Worm (Caenorhabditis elegans) whole organism, L1 larva: ENCODE measurements around the gene D2085.7.
A peak's percentile ranks its signal among the peaks of the same experiment; 100 is the strongest.

ENCODE experiments used
- C04F5.9 ChIP-seq: sonication (generic microtip); optimal IDR thresholded peaks from 2 replicates; lab custom pipeline; 2016; ENCODE audit warnings: missing genetic modification characterization, missing compliant biosample characterization
- C16A3.4 ChIP-seq: fragments of 150-350 bp; optimal IDR thresholded peaks from 2 replicates; lab custom pipeline; 2014; ENCODE audit warnings: missing biosample characterization, missing genetic modification characterization
- C34B4.2 ChIP-seq: sonication (generic microtip); optimal IDR thresholded peaks from 2 replicates; lab custom pipeline; 2017; ENCODE audit warnings: mild to moderate bottlenecking, missing genetic modification characterization, missing compliant biosample characterization
- aly-2 ChIP-seq: fragments of 150-350 bp; optimal IDR thresholded peaks from 2 replicates; lab custom pipeline; 2014; ENCODE audit warnings: missing biosample characterization, missing genetic modification characterization
- blmp-1 ChIP-seq: fragments of 150-350 bp; optimal IDR thresholded peaks from 2 replicates; lab custom pipeline; 2014; ENCODE audit warnings: missing biosample characterization, missing genetic modification characterization
- ceh-8 ChIP-seq: fragments of 200-800 bp; sonication (Bioruptor generic); optimal IDR thresholded peaks from 2 replicates; lab custom pipeline; 2018; ENCODE audit warnings: mild to moderate bottlenecking, missing genetic modification characterization, moderate library complexity, missing compliant biosample characterization
- ceh-82 ChIP-seq, 3 experiments: fragments of 150-350 bp in 1 of 3; sonication (generic microtip) in 2 of 3; optimal IDR thresholded peaks; 2 replicates each; lab custom pipeline; 2014 to 2017; ENCODE audit warnings: missing biosample characterization in 3 of 3, missing genetic modification characterization in 3 of 3
- ceh-90 ChIP-seq: sonication (generic microtip); optimal IDR thresholded peaks from 2 replicates; lab custom pipeline; 2016; ENCODE audit warnings: missing genetic modification characterization, missing compliant biosample characterization
- ces-1 ChIP-seq: fragments of 150-350 bp; optimal IDR thresholded peaks from 2 replicates; lab custom pipeline; 2014; ENCODE audit warnings: missing biosample characterization, missing genetic modification reagents, missing genetic modification characterization
- dpl-1 ChIP-seq, 3 experiments: fragments of 150-350 bp in 2 of 3; sonication (generic microtip) in 1 of 3; optimal IDR thresholded peaks; 2 replicates each; lab custom pipeline; 2014 to 2017; ENCODE audit warnings: missing biosample characterization in 3 of 3, missing genetic modification characterization in 3 of 3, missing genetic modification reagents in 3 of 3
- egl-27 ChIP-seq, 2 experiments: fragments of 150-350 bp in 1 of 2; sonication (generic microtip); optimal IDR thresholded peaks; 3 replicates each; lab custom pipeline; 2017 to 2018; ENCODE audit warnings: missing biosample characterization in 2 of 2, missing genetic modification characterization in 2 of 2, missing genetic modification reagents in 2 of 2
- elt-2 ChIP-seq: sonication (generic microtip); optimal IDR thresholded peaks from 2 replicates; lab custom pipeline; 2016; ENCODE audit warnings: missing genetic modification characterization, mild to moderate bottlenecking, inconsistent platforms, missing compliant biosample characterization, missing genetic modification reagents
- ets-5 ChIP-seq: fragments of 200-800 bp; sonication (Bioruptor generic); IDR thresholded peaks from 2 replicates; pipeline ENCODE4 v1.3.6; 2022; ENCODE audit warnings: missing genetic modification characterization, missing compliant biosample characterization
- fkh-8 ChIP-seq: sonication (generic microtip); optimal IDR thresholded peaks from 2 replicates; lab custom pipeline; 2016; ENCODE audit warnings: mild to moderate bottlenecking, missing genetic modification characterization, missing compliant biosample characterization
- fos-1 ChIP-seq: fragments of 150-350 bp; optimal IDR thresholded peaks from 2 replicates; lab custom pipeline; 2014; ENCODE audit warnings: missing biosample characterization, missing genetic modification characterization
- isw-1 ChIP-seq: fragments of 200-800 bp; sonication (Bioruptor generic); IDR thresholded peaks from 2 replicates; pipeline ENCODE4 v1.3.6; 2022; ENCODE audit warnings: missing genetic modification characterization, missing compliant biosample characterization
- lin-15B ChIP-seq: fragments of 150-350 bp; sonication (generic microtip); optimal IDR thresholded peaks from 3 replicates; lab custom pipeline; 2014; ENCODE audit warnings: missing biosample characterization, missing genetic modification characterization
- lin-35 ChIP-seq, 2 experiments: fragments of 150-350 bp; optimal IDR thresholded peaks; 2 replicates each; lab custom pipeline; 2014; ENCODE audit warnings: missing biosample characterization in 2 of 2, missing genetic modification characterization in 2 of 2, missing genetic modification reagents in 2 of 2
- lin-39 ChIP-seq: fragments of 150-350 bp; optimal IDR thresholded peaks from 2 replicates; lab custom pipeline; 2014; ENCODE audit warnings: missing biosample characterization, missing genetic modification reagents, missing genetic modification characterization
- lir-3 ChIP-seq: sonication (generic microtip); optimal IDR thresholded peaks from 2 replicates; lab custom pipeline; 2016; ENCODE audit warnings: mild to moderate bottlenecking, missing genetic modification characterization, moderate library complexity, missing compliant biosample characterization; ENCODE audit not compliant: poor library complexity
- lsy-2 ChIP-seq, 2 experiments: fragments of 150-350 bp; optimal IDR thresholded peaks; 2 replicates each; lab custom pipeline; 2014; ENCODE audit warnings: missing biosample characterization in 2 of 2, missing genetic modification characterization in 2 of 2
- mab-9 ChIP-seq: fragments of 200-800 bp; sonication (Bioruptor generic); IDR thresholded peaks from 2 replicates; pipeline ENCODE4 v1.3.6; 2022; ENCODE audit warnings: missing genetic modification reagents, missing genetic modification characterization, missing compliant biosample characterization
- mdl-1 ChIP-seq, 2 experiments: fragments of 150-350 bp; optimal IDR thresholded peaks; 2 replicates each; lab custom pipeline; 2014 to 2017; ENCODE audit warnings: missing biosample characterization in 2 of 2, missing genetic modification characterization in 2 of 2, inconsistent platforms in 1 of 2
- nhr-11 ChIP-seq: fragments of 150-350 bp; optimal IDR thresholded peaks from 2 replicates; lab custom pipeline; 2014; ENCODE audit warnings: missing biosample characterization, missing genetic modification characterization
- nhr-12 ChIP-seq: sonication (generic microtip); optimal IDR thresholded peaks from 2 replicates; lab custom pipeline; 2017; ENCODE audit warnings: missing biosample characterization, missing genetic modification characterization
- nhr-20 ChIP-seq: sonication (generic microtip); optimal IDR thresholded peaks from 2 replicates; lab custom pipeline; 2016; ENCODE audit warnings: mild to moderate bottlenecking, missing genetic modification characterization, missing compliant biosample characterization
- nhr-237 ChIP-seq: fragments of 150-350 bp; optimal IDR thresholded peaks from 2 replicates; lab custom pipeline; 2014; ENCODE audit warnings: missing biosample characterization, missing genetic modification characterization
- nhr-47 ChIP-seq: sonication (generic microtip); optimal IDR thresholded peaks from 2 replicates; lab custom pipeline; 2016; ENCODE audit warnings: mild to moderate bottlenecking, missing genetic modification characterization, moderate library complexity, missing compliant biosample characterization
- nhr-77 ChIP-seq: fragments of 150-350 bp; optimal IDR thresholded peaks from 2 replicates; lab custom pipeline; 2014; ENCODE audit warnings: missing biosample characterization, missing genetic modification characterization
- nhr-85 ChIP-seq: sonication (generic microtip); peaks from one replicate; lab custom pipeline; 2016; ENCODE audit warnings: missing genetic modification characterization, inconsistent platforms, missing compliant biosample characterization
- nhr-90 ChIP-seq: sonication (generic microtip); optimal IDR thresholded peaks from 2 replicates; lab custom pipeline; 2016; ENCODE audit warnings: mild to moderate bottlenecking, missing genetic modification characterization, missing compliant biosample characterization; ENCODE audit not compliant: poor library complexity
- pag-3 ChIP-seq: sonication (generic microtip); optimal IDR thresholded peaks from 2 replicates; lab custom pipeline; 2017; ENCODE audit warnings: missing genetic modification characterization, mild to moderate bottlenecking, missing compliant biosample characterization, antibody characterized with exemption, borderline replicate concordance; ENCODE audit not compliant: insufficient read depth
- pqm-1 ChIP-seq: sonication (generic microtip); optimal IDR thresholded peaks from 3 replicates; lab custom pipeline; 2017; ENCODE audit warnings: missing biosample characterization, missing genetic modification characterization
- rnt-1 ChIP-seq: sonication (generic microtip); optimal IDR thresholded peaks from 2 replicates; lab custom pipeline; 2016; ENCODE audit warnings: mild to moderate bottlenecking, missing genetic modification characterization, moderate library complexity, missing compliant biosample characterization
- sup-37 ChIP-seq: fragments of 200-800 bp; sonication (Bioruptor generic); optimal IDR thresholded peaks from 2 replicates; lab custom pipeline; 2018; ENCODE audit warnings: mild to moderate bottlenecking, missing genetic modification characterization, missing compliant biosample characterization
- tbx-2 ChIP-seq: sonication (generic microtip); optimal IDR thresholded peaks from 2 replicates; lab custom pipeline; 2016; ENCODE audit warnings: missing genetic modification characterization, missing compliant biosample characterization
- tlp-1 ChIP-seq: fragments of 150-350 bp; optimal IDR thresholded peaks from 2 replicates; lab custom pipeline; 2014; ENCODE audit warnings: missing biosample characterization, missing genetic modification characterization
- unc-130 ChIP-seq: fragments of 150-350 bp; optimal IDR thresholded peaks from 2 replicates; lab custom pipeline; 2017; ENCODE audit warnings: missing biosample characterization, missing genetic modification characterization, inconsistent platforms
- unc-30 ChIP-seq: sonication (generic microtip); optimal IDR thresholded peaks from 2 replicates; lab custom pipeline; 2017; ENCODE audit warnings: missing biosample characterization, missing genetic modification characterization
- unc-86 ChIP-seq: sonication (generic microtip); optimal IDR thresholded peaks from 2 replicates; lab custom pipeline; 2016; ENCODE audit warnings: missing genetic modification characterization, missing compliant biosample characterization
- vab-15 ChIP-seq: sonication (generic microtip); optimal IDR thresholded peaks from 2 replicates; lab custom pipeline; 2017; ENCODE audit warnings: missing genotype, mild to moderate bottlenecking, missing genetic modification characterization, missing compliant biosample characterization
- xbp-1 ChIP-seq: sonication (generic microtip); optimal IDR thresholded peaks from 2 replicates; lab custom pipeline; 2016; ENCODE audit warnings: missing genetic modification characterization, missing compliant biosample characterization
- zag-1 ChIP-seq: fragments of 150-350 bp; optimal IDR thresholded peaks from 2 replicates; lab custom pipeline; 2014; ENCODE audit warnings: missing biosample characterization, missing genetic modification characterization
- zip-4 ChIP-seq: fragments of 200-800 bp; sonication (Bioruptor generic); optimal IDR thresholded peaks from 2 replicates; lab custom pipeline; 2018; ENCODE audit warnings: mild to moderate bottlenecking, missing genetic modification characterization, moderate library complexity, missing compliant biosample characterization
- ztf-11 ChIP-seq, 2 experiments: sonication (generic microtip); optimal IDR thresholded peaks; 2 replicates each; lab custom pipeline; 2016 to 2017; ENCODE audit warnings: missing genetic modification characterization in 2 of 2, missing biosample characterization in 1 of 2, missing compliant biosample characterization in 1 of 2
- ztf-4 ChIP-seq: fragments of 150-350 bp; optimal IDR thresholded peaks from 2 replicates; lab custom pipeline; 2014; ENCODE audit warnings: missing biosample characterization, missing genetic modification characterization

The D2085.7 gene

DNA sequence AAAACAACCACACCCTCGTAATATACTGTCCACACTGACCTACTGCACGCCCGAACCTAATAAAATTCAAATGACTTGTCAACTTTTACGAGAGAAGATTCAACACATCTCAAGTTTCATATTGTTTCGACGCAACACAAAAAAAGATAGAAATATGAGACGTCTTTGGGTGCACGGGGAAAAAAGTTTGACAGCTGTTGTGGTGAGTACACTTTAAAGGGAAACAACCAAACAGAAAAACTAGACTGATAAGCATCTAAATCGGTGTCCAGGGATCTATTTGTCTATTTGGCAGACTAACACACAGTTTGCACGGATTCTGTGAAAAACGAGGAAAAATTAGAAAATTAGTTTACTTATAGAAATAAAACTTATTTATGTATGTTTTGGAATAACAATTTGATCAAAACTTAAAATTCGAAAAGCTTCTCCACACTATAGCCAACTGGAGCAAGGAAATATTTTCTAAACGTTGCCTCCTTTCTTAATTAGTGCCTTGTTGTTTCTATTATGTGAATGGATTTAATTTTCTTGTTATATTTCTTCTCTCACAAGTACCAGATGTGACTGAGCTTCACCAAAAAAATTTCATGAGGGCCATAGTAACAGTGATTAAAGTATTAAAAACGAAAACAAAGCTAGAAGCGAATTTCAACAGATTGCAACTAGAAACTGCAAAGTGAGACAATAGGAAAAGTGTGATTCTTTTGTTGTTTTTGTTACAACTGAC, 2.6 kb downstream of the D2085.7 start (continued):
- TF ChIP-seq ztf-4 (no peak), lin-39 (tag; lab: Kevin White, UChicago) (no peak), mab-9 (no peak), unc-30 (no peak), nhr-85 (tag; lab: Kevin White, UChicago) (no peak), zag-1 (tag; lab: Kevin White, UChicago) (no peak), lsy-2 (tag; optimal IDR thresholded peaks at IDR 0.05; lab: Kevin White, UChicago) (peak in 1 of 2 experiments; percentile 20), nhr-47 (tag; lab: Kevin White, UChicago) (no peak), dpl-1 (GFP tag; optimal IDR thresholded peaks at IDR 0.05; lab: Kevin White, UChicago) (no peak), blmp-1 (tag; lab: Kevin White, UChicago) (peak; percentile 37), ces-1 (GFP tag; lab: Kevin White, UChicago) (no peak), fkh-8 (tag; lab: Kevin White, UChicago) (no peak), mdl-1 (tag; optimal IDR thresholded peaks at IDR 0.05; lab: Kevin White, UChicago) (no peak), zip-4 (GFP tag; lab: Kevin White, UChicago) (no peak), ceh-90 (tag; lab: Kevin White, UChicago) (no peak)

DNA sequence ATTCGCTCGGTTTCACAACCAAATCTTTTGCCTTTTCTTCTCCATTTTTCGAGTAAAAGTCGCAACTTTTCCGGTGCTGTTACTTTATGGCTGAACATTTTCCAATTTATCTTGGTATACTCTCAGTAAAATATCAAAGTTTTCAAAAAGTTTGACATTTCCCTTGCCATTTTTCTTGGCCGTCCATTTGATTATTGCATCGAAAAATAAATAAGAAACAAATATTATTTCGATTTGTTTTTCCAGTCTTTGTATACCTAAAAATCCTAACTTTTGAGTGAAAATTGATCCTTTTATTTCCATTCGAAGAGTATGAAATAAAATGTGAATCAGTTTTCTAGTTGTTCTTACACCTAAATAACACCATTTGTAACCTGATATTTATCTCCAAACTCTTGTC, 5.3 kb downstream of the D2085.7 start:
- no peak for TF ChIP-seq nhr-90
- TF ChIP-seq ceh-8 (GFP tag; lab: Kevin White, UChicago): no peak
- no peak for TF ChIP-seq nhr-237 (tag; lab: Kevin White, UChicago)
- no peak for TF ChIP-seq nhr-20 (tag; lab: Kevin White, UChicago)
- no peak for TF ChIP-seq C16A3.4 (tag; lab: Kevin White, UChicago)
- TF ChIP-seq sup-37 (GFP tag; lab: Kevin White, UChicago): no peak
- no peak for TF ChIP-seq C04F5.9 (tag; lab: Kevin White, UChicago)
- TF ChIP-seq ceh-82 (tag; optimal IDR thresholded peaks at IDR 0.05; lab: Kevin White, UChicago): no peak

DNA sequence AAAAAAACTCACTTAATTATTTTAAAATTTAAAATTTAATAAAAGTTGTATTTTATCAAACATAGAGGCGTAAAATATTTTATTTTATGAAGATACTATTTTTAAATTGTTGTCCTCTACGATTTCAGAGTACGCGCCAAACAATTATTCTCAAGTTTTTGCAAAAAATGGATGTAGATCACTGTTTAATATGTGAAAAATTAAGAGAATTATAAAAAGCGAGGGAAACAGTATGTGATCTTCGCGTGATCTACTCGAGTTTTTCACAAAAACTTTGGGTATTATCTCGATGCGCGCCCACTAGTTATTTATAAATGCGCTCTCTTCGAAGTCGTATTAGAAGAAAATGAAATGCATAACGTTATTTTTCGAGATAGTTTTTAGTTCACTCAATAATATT, 7.7 kb downstream of the D2085.7 start:
- TF ChIP-seq ets-5 (GFP tag; lab: Robert Waterston, UW): no peak
- TF ChIP-seq, all 84 proteins: peak for 0

DNA sequence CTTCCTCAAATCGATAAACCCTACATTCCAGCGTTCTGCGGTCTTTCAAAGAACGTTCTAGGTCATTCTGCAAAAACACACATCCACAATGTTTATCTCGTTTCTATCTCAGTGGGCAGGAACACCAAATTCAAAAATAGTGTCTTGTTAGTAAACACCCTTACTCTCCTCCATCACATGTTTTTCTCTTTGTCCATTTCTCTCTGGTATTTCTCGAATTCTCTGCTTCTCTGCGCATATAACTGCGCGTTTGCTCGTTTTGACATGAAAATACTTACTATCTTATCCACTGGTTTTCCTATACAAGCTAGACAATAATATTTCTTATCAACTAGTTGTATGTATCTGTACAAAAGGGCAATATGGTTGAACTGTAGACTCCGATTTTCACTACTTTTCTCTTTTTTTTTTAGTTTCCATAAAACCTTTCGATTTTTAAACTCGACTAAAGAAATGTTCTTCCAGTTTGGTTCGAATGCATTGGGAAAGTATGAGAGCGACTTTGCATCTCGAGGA, 9.5 kb downstream of the D2085.7 start, which contains the start of gene pyr-1:
TSS of gene pyr-1 (plus strand) at position 466 of the 516 bp plus-strand sequence.
- no peak for TF ChIP-seq C34B4.2 (tag; lab: Kevin White, UChicago)
- TF ChIP-seq pqm-1 (tag; lab: Kevin White, UChicago): no peak
- TF ChIP-seq aly-2 (tag; lab: Kevin White, UChicago): no peak
- no peak for TF ChIP-seq elt-2 (tag; lab: Kevin White, UChicago)
- TF ChIP-seq unc-86 (tag; lab: Kevin White, UChicago): no peak
- TF ChIP-seq isw-1: no peak
- TF ChIP-seq fos-1 (tag; lab: Kevin White, UChicago): no peak
- no peak for TF ChIP-seq pag-3
- TF ChIP-seq zag-1 (tag; lab: Kevin White, UChicago): no peak
- no peak for TF ChIP-seq unc-130 (tag; lab: Kevin White, UChicago)
- no peak for TF ChIP-seq xbp-1 (tag; lab: Kevin White, UChicago)
- TF ChIP-seq vab-15: no peak
- TF ChIP-seq tlp-1: no peak
- peak in 2 of 3 experiments; percentile 4 to 8 for TF ChIP-seq dpl-1 (GFP tag; optimal IDR thresholded peaks at IDR 0.05; lab: Kevin White, UChicago)
- TF ChIP-seq rnt-1 (tag; lab: Kevin White, UChicago): peak; percentile 30
- no peak for TF ChIP-seq nhr-47 (tag; lab: Kevin White, UChicago)
- no peak for TF ChIP-seq C04F5.9 (tag; lab: Kevin White, UChicago)
- TF ChIP-seq lin-35 (GFP tag; optimal IDR thresholded peaks at IDR 0.05; lab: Kevin White, UChicago): peak in 1 of 2 experiments; percentile 58
- TF ChIP-seq ceh-90 (tag; lab: Kevin White, UChicago): no peak
- no peak for TF ChIP-seq tbx-2 (tag; lab: Kevin White, UChicago)
- no peak for TF ChIP-seq lir-3 (tag; lab: Kevin White, UChicago)
- no peak for TF ChIP-seq nhr-12
- no peak for TF ChIP-seq lin-15B (tag; lab: Kevin White, UChicago)
- TF ChIP-seq lsy-2 (tag; optimal IDR thresholded peaks at IDR 0.05; lab: Kevin White, UChicago): no peak
- no peak for TF ChIP-seq nhr-77
- no peak for TF ChIP-seq nhr-11
- TF ChIP-seq egl-27 (tag; optimal IDR thresholded peaks at IDR 0.05; lab: Kevin White, UChicago): no peak
- TF ChIP-seq ztf-11 (tag; optimal IDR thresholded peaks at IDR 0.05; lab: Kevin White, UChicago): no peak
